Fruit fly (Drosophila melanogaster): ENCODE measurements around the gene CG13698.

Gene CG13698

dm6 chr3L:18106021-18106944 is at the start of gene CG13698, which contains the start of gene mRpS26:
TSS of gene CG13698 (minus strand) at chr3L:18106149.
TSS of gene mRpS26 (plus strand) at chr3L:18106579.
- TF ChIP-seq Mad (GFP tag; optimal IDR thresholded peaks at IDR 0.05), result peak; percentile 52
- no peak for TF ChIP-seq Vsx1 (GFP tag; optimal IDR thresholded peaks at IDR 0.05)
- peak; percentile 68 for TF ChIP-seq CG10209 (GFP tag; optimal IDR thresholded peaks at IDR 0.05)
- peak; percentile 59 for TF ChIP-seq gro (GFP tag; optimal IDR thresholded peaks at IDR 0.05)
- peak; percentile 42; the same call in 1 of the 2 replicates for TF ChIP-seq sob (GFP tag; IDR thresholded peaks at IDR 0.05)
- peak; percentile 46 for TF ChIP-seq CG30020 (tag; optimal IDR thresholded peaks at IDR 0.05)
- TF ChIP-seq Mrtf (GFP tag; IDR thresholded peaks at IDR 0.05), result peak; percentile 44; the same call in 1 of the 3 replicates
- TF ChIP-seq h (optimal IDR thresholded peaks at IDR 0.05), result no peak
- TF ChIP-seq danr (GFP tag; IDR thresholded peaks at IDR 0.05), result no peak
- no peak; the same call in 2 of the 3 replicates for TF ChIP-seq CG11695 (GFP tag; IDR thresholded peaks at IDR 0.05)
- no peak for TF ChIP-seq CG8089 (GFP tag; optimal IDR thresholded peaks at IDR 0.05)
- peak; percentile 71 for TF ChIP-seq CG7556 (GFP tag; optimal IDR thresholded peaks at IDR 0.05)
- TF ChIP-seq Dip2 (GFP tag; IDR thresholded peaks at IDR 0.05), result no peak
- no peak for TF ChIP-seq peb (GFP tag; IDR thresholded peaks at IDR 0.05)
- TF ChIP-seq Mes4 (GFP tag; optimal IDR thresholded peaks at IDR 0.05), result no peak
- TF ChIP-seq CG1647 (GFP tag; optimal IDR thresholded peaks at IDR 0.05), result no peak
- peak; percentile 65 for TF ChIP-seq CG10267 (tag; optimal IDR thresholded peaks at IDR 0.05)
- TF ChIP-seq CG4328 (GFP tag; optimal IDR thresholded peaks at IDR 0.05), result peak; percentile 70
- TF ChIP-seq CG4617 (GFP tag; optimal IDR thresholded peaks at IDR 0.05; ENCODE audit: borderline replicate concordance), result peak; percentile 14
- TF ChIP-seq CG5953 (GFP tag; IDR thresholded peaks at IDR 0.05), result peak; percentile 26; the same call in 1 of the 2 replicates
- peak; percentile 18; the same call in 1 of the 2 replicates for TF ChIP-seq vvl (GFP tag; IDR thresholded peaks at IDR 0.05)
- peak; percentile 54 for TF ChIP-seq HLH4C (GFP tag; IDR thresholded peaks at IDR 0.05; ENCODE audit: partially characterized antibody)
- TF ChIP-seq CG17612 (GFP tag; IDR thresholded peaks at IDR 0.05), result no peak
- no peak for TF ChIP-seq D (optimal IDR thresholded peaks at IDR 0.05)
- TF ChIP-seq D (GFP tag; optimal IDR thresholded peaks at IDR 0.05), result no peak
- peak; percentile 60 for TF ChIP-seq fd96Cb (tag; optimal IDR thresholded peaks at IDR 0.05)
- TF ChIP-seq BEAF-32 (GFP tag; optimal IDR thresholded peaks at IDR 0.05), result peak; percentile 57
- peak; percentile 89 for TF ChIP-seq CG30403 (GFP tag; optimal IDR thresholded peaks at IDR 0.05)
- TF ChIP-seq Eip74EF (GFP tag; optimal IDR thresholded peaks at IDR 0.05), result no peak
- TF ChIP-seq CG17568 (GFP tag; optimal IDR thresholded peaks at IDR 0.05), result peak; percentile 23
- peak; percentile 59 for TF ChIP-seq tio (GFP tag; optimal IDR thresholded peaks at IDR 0.05)
- peak; percentile 41 for TF ChIP-seq CG15696 (tag; optimal IDR thresholded peaks at IDR 0.05)
- TF ChIP-seq Nf-YA (GFP tag; IDR thresholded peaks at IDR 0.05), result 0 out of 2 replicates have a peak, but pooled peaks have one; percentile 21
- peak; percentile 26; the same call in 1 of the 3 replicates for TF ChIP-seq otp (GFP tag; IDR thresholded peaks at IDR 0.05)
- TF ChIP-seq usp (GFP tag; optimal IDR thresholded peaks at IDR 0.05), result no peak
- TF ChIP-seq Sin3A (optimal IDR thresholded peaks at IDR 0.05), result peak; percentile 54
- TF ChIP-seq dati (GFP tag; IDR thresholded peaks at IDR 0.05), result no peak
- peak; percentile 55 for TF ChIP-seq D19A (tag; optimal IDR thresholded peaks at IDR 0.05)
- no peak for TF ChIP-seq sna (GFP tag; IDR thresholded peaks at IDR 0.05; ENCODE audit: partially characterized antibody)
- peak; percentile 67 for TF ChIP-seq bbx (GFP tag; IDR thresholded peaks at IDR 0.05; ENCODE audit: partially characterized antibody)
- TF ChIP-seq Oaz (GFP tag; IDR thresholded peaks at IDR 0.05), result no peak
- TF ChIP-seq CG3065 (GFP tag; optimal IDR thresholded peaks at IDR 0.05), result no peak
- peak; percentile 68 for TF ChIP-seq B-H2 (GFP tag; optimal IDR thresholded peaks at IDR 0.05)
- TF ChIP-seq Atf3 (GFP tag; optimal IDR thresholded peaks at IDR 0.05), result no peak
- TF ChIP-seq Hmx (GFP tag; optimal IDR thresholded peaks at IDR 0.05), result no peak
- peak; percentile 36 for TF ChIP-seq bab2 (GFP tag; optimal IDR thresholded peaks at IDR 0.05)
- TF ChIP-seq Drgx (GFP tag; IDR thresholded peaks at IDR 0.05), result peak; percentile 34; the same call in 1 of the 2 replicates
- no peak for TF ChIP-seq CG7745 (tag; optimal IDR thresholded peaks at IDR 0.05)
- TF ChIP-seq CG32772 (GFP tag; IDR thresholded peaks at IDR 0.05), result peak; percentile 42; the same call in 1 of the 2 replicates
